Worm (Caenorhabditis elegans) whole organism, L3 larva: ENCODE data around the gene F09E10.5.

ENCODE experiments used
- ceh-9 ChIP-seq: sonication (generic microtip); optimal IDR thresholded peaks from 2 replicates; lab custom pipeline; 2018; ENCODE audit warnings: missing biosample characterization, missing genetic modification characterization
- unc-62 ChIP-seq: fragments of 150-350 bp; sonication (generic microtip); optimal IDR thresholded peaks from 4 replicates; lab custom pipeline; 2014; ENCODE audit warnings: missing biosample characterization, missing genetic modification reagents, missing genetic modification characterization
- ztf-11 ChIP-seq: fragments of 150-350 bp; optimal IDR thresholded peaks from 2 replicates; lab custom pipeline; 2014; ENCODE audit warnings: missing biosample characterization, missing genetic modification characterization

ce11 chrX:1451816-1452602 is 42.1 kb downstream of the F09E10.5 start:
- TF ChIP-seq ztf-11 (tag; lab: Kevin White, UChicago) (no peak), unc-62 (GFP tag; lab: Kevin White, UChicago) (no peak), ceh-9 (tag; lab: Kevin White, UChicago) (no peak)
